Fruit fly (Drosophila melanogaster) whole organism, embryonic: ENCODE measurements around the gene CG7276.

ENCODE experiments used
- Bgb ChIP-seq: fragments of 200-800 bp; sonication (Bioruptor generic); IDR thresholded peaks from 2 replicates; pipeline ENCODE4 v1.3.6; 2022; ENCODE audit warnings: missing biosample characterization, missing genetic modification characterization; ENCODE audit not compliant: partially characterized antibody
- CG10979 ChIP-seq: fragments of 200-800 bp; sonication (Bioruptor generic); optimal IDR thresholded peaks from 2 replicates; lab custom pipeline; 2018; ENCODE audit warnings: missing biosample characterization, mild to moderate bottlenecking, missing genetic modification characterization, moderate library complexity
- CG11398 ChIP-seq: fragments of 200-800 bp; sonication (Bioruptor generic); optimal IDR thresholded peaks from 2 replicates; lab custom pipeline; 2016; ENCODE audit warnings: missing biosample characterization, missing genetic modification characterization
- CG12391 ChIP-seq: fragments of 200-800 bp; sonication (Bioruptor generic); optimal IDR thresholded peaks from 3 replicates; lab custom pipeline; 2018; ENCODE audit warnings: missing biosample characterization, mild to moderate bottlenecking, missing genetic modification characterization, moderate library complexity
- CG13424 ChIP-seq: fragments of 200-800 bp; sonication (Bioruptor generic); optimal IDR thresholded peaks from 2 replicates; lab custom pipeline; 2019; ENCODE audit warnings: missing biosample characterization, mild to moderate bottlenecking, missing genetic modification characterization, moderate library complexity
- CG1529 ChIP-seq: fragments of 200-800 bp; sonication (Bioruptor generic); optimal IDR thresholded peaks from 3 replicates; lab custom pipeline; 2018; ENCODE audit warnings: missing biosample characterization, missing genetic modification characterization
- CG15601 ChIP-seq: fragments of 200-800 bp; sonication (Bioruptor generic); optimal IDR thresholded peaks from 3 replicates; lab custom pipeline; 2019; ENCODE audit warnings: missing biosample characterization, mild to moderate bottlenecking, missing genetic modification characterization, moderate library complexity
- CG17359 ChIP-seq: fragments of 200-800 bp; sonication (Bioruptor generic); optimal IDR thresholded peaks from 3 replicates; lab custom pipeline; 2018; ENCODE audit warnings: missing biosample characterization, mild to moderate bottlenecking, missing genetic modification characterization, moderate library complexity
- CG1792 ChIP-seq: fragments of 200-800 bp; sonication (Bioruptor generic); optimal IDR thresholded peaks from 2 replicates; lab custom pipeline; 2016; ENCODE audit warnings: missing biosample characterization, missing genetic modification characterization
- CG1832 ChIP-seq: fragments of 200-800 bp; sonication (Bioruptor generic); optimal IDR thresholded peaks from 2 replicates; lab custom pipeline; 2017; ENCODE audit warnings: missing biosample characterization, mild to moderate bottlenecking, missing genetic modification characterization, inconsistent platforms
- CG18599 ChIP-seq: fragments of 200-800 bp; sonication (Bioruptor generic); optimal IDR thresholded peaks from 3 replicates; lab custom pipeline; 2017; ENCODE audit warnings: missing biosample characterization, missing genetic modification characterization, mild to moderate bottlenecking, moderate library complexity, missing genetic modification reagents
- CG18619 ChIP-seq: fragments of 200-800 bp; sonication (Bioruptor generic); optimal IDR thresholded peaks from 3 replicates; lab custom pipeline; 2017; ENCODE audit warnings: missing biosample characterization, mild to moderate bottlenecking, missing genetic modification characterization
- CG2712 ChIP-seq: fragments of 200-800 bp; optimal IDR thresholded peaks from 3 replicates; lab custom pipeline; 2019; ENCODE audit warnings: missing biosample characterization, mild to moderate bottlenecking, missing genetic modification characterization, moderate library complexity
- CG2875 ChIP-seq: fragments of 200-800 bp; sonication (Bioruptor generic); optimal IDR thresholded peaks from 2 replicates; lab custom pipeline; 2017; ENCODE audit warnings: missing biosample characterization, mild to moderate bottlenecking, missing genetic modification characterization, missing genetic modification reagents
- CG34376 ChIP-seq: fragments of 200-800 bp; sonication (Bioruptor generic); optimal IDR thresholded peaks from 2 replicates; lab custom pipeline; 2018; ENCODE audit warnings: missing biosample characterization, mild to moderate bottlenecking, missing genetic modification characterization
- CG42726 ChIP-seq: fragments of 200-800 bp; sonication (Bioruptor generic); IDR thresholded peaks from 2 replicates; pipeline ENCODE4 v1.3.6; 2022; ENCODE audit warnings: missing biosample characterization, missing genetic modification characterization; ENCODE audit not compliant: partially characterized antibody
- CG4854 ChIP-seq: fragments of 200-800 bp; sonication (Bioruptor generic); optimal IDR thresholded peaks from 2 replicates; lab custom pipeline; 2016; ENCODE audit warnings: missing biosample characterization, missing genetic modification characterization, inconsistent platforms
- CG7745 ChIP-seq: fragments of 200-800 bp; sonication (Bioruptor generic); optimal IDR thresholded peaks from 2 replicates; lab custom pipeline; 2018; ENCODE audit warnings: missing biosample characterization, mild to moderate bottlenecking, missing genetic modification characterization, moderate library complexity
- CG7786 ChIP-seq: fragments of 200-800 bp; sonication (Bioruptor generic); optimal IDR thresholded peaks from 2 replicates; lab custom pipeline; 2016; ENCODE audit warnings: missing biosample characterization, missing genetic modification characterization
- CG8388 ChIP-seq: fragments of 200-800 bp; sonication (Bioruptor generic); optimal IDR thresholded peaks from 2 replicates; lab custom pipeline; 2019; ENCODE audit warnings: missing biosample characterization, mild to moderate bottlenecking, missing genetic modification characterization, moderate library complexity
- CHES-1-like ChIP-seq: fragments of 200-800 bp; sonication (Bioruptor generic); optimal IDR thresholded peaks from 2 replicates; lab custom pipeline; 2016; ENCODE audit warnings: missing biosample characterization, missing genetic modification characterization
- CkIIα-i1 ChIP-seq: fragments of 200-800 bp; sonication (Bioruptor generic); IDR thresholded peaks from 2 replicates; pipeline ENCODE4 v1.3.6; 2022; ENCODE audit warnings: missing biosample characterization, missing genetic modification characterization
- Hand ChIP-seq: fragments of 200-800 bp; sonication (Bioruptor generic); optimal IDR thresholded peaks from 2 replicates; lab custom pipeline; 2017; ENCODE audit warnings: mild to moderate bottlenecking, missing biosample characterization, missing genetic modification reagents, missing genetic modification characterization
- Max ChIP-seq: fragments of 200-800 bp; sonication (Bioruptor generic); optimal IDR thresholded peaks from 2 replicates; lab custom pipeline; 2016; ENCODE audit warnings: missing biosample characterization, mild to moderate bottlenecking, missing genetic modification characterization
- NFAT ChIP-seq: fragments of 200-800 bp; sonication (Bioruptor generic); IDR thresholded peaks from 2 replicates; pipeline ENCODE4 v1.3.6; 2022; ENCODE audit warnings: missing biosample characterization, missing genetic modification characterization
- Nf-YB ChIP-seq: fragments of 200-800 bp; sonication (Bioruptor generic); optimal IDR thresholded peaks from 3 replicates; lab custom pipeline; 2019; ENCODE audit warnings: missing biosample characterization, mild to moderate bottlenecking, missing genetic modification characterization, moderate library complexity
- Oli ChIP-seq: fragments of 200-800 bp; sonication (Bioruptor generic); optimal IDR thresholded peaks from 2 replicates; lab custom pipeline; 2018; ENCODE audit warnings: missing biosample characterization, mild to moderate bottlenecking, missing genetic modification characterization, moderate library complexity
- Sox100B ChIP-seq: fragments of 200-800 bp; sonication (Bioruptor generic); optimal IDR thresholded peaks from 3 replicates; lab custom pipeline; 2018; ENCODE audit warnings: missing biosample characterization, mild to moderate bottlenecking, missing genetic modification characterization
- Spps ChIP-seq: fragments of 200-800 bp; sonication (Bioruptor generic); optimal IDR thresholded peaks from 2 replicates; lab custom pipeline; 2018; ENCODE audit warnings: missing biosample characterization, mild to moderate bottlenecking, missing genetic modification characterization
- btn ChIP-seq: fragments of 200-800 bp; sonication (Bioruptor generic); optimal IDR thresholded peaks from 2 replicates; lab custom pipeline; 2016; ENCODE audit warnings: missing biosample characterization, missing genetic modification characterization
- dmrt11E ChIP-seq: fragments of 200-800 bp; sonication (Bioruptor generic); optimal IDR thresholded peaks from 3 replicates; lab custom pipeline; 2018; ENCODE audit warnings: missing biosample characterization, mild to moderate bottlenecking, missing genetic modification characterization, moderate library complexity
- dysf ChIP-seq: fragments of 200-800 bp; sonication (Bioruptor generic); IDR thresholded peaks from 3 replicates; pipeline ENCODE4 v1.3.6; 2022; ENCODE audit warnings: missing biosample characterization, missing genetic modification characterization
- exex ChIP-seq: fragments of 200-800 bp; sonication (Bioruptor generic); optimal IDR thresholded peaks from 4 replicates; lab custom pipeline; 2018; ENCODE audit warnings: missing biosample characterization, mild to moderate bottlenecking, missing genetic modification characterization, moderate library complexity
- gro ChIP-seq: fragments of 200-800 bp; sonication (Bioruptor generic); optimal IDR thresholded peaks from 2 replicates; lab custom pipeline; 2016; ENCODE audit warnings: missing biosample characterization, missing genetic modification characterization
- ind ChIP-seq: fragments of 200-800 bp; sonication (Bioruptor generic); optimal IDR thresholded peaks from 3 replicates; lab custom pipeline; 2016; ENCODE audit warnings: missing biosample characterization, missing genetic modification characterization
- p53 ChIP-seq: fragments of 200-800 bp; sonication (Bioruptor generic); optimal IDR thresholded peaks from 2 replicates; lab custom pipeline; 2016; ENCODE audit warnings: missing biosample characterization, missing genetic modification characterization
- pho ChIP-seq: fragments of 200-800 bp; sonication (Bioruptor generic); optimal IDR thresholded peaks from 2 replicates; lab custom pipeline; 2016; ENCODE audit warnings: missing biosample characterization, missing genetic modification characterization
- prd ChIP-seq, 3 experiments: fragments of >200 bp in 2 of 3; fragments of 200-800 bp in 1 of 3; sonication (Bioruptor generic) in 1 of 3; optimal IDR thresholded peaks in 2 of 3; IDR thresholded peaks in 1 of 3; 2 replicates in 2 of 3; 3 replicates in 1 of 3; pipeline versions ENCODE4 v1.3.6 to Lab custom; 2017 to 2022; ENCODE audit warnings: missing biosample characterization in 1 of 3, missing genetic modification characterization in 1 of 3
- pros ChIP-seq: fragments of 200-800 bp; sonication (Bioruptor generic); optimal IDR thresholded peaks from 3 replicates; lab custom pipeline; 2019; ENCODE audit warnings: missing biosample characterization, mild to moderate bottlenecking, missing genetic modification characterization, moderate library complexity
- ranshi ChIP-seq: fragments of 200-800 bp; sonication (Bioruptor generic); IDR thresholded peaks from 2 replicates; pipeline ENCODE4 v1.3.6; 2022; ENCODE audit warnings: missing biosample characterization, missing genetic modification characterization
- run ChIP-seq: fragments of 200-800 bp; sonication (Bioruptor generic); optimal IDR thresholded peaks from 3 replicates; lab custom pipeline; 2018; ENCODE audit warnings: missing biosample characterization, mild to moderate bottlenecking, missing genetic modification characterization
- scrt ChIP-seq: fragments of 200-800 bp; sonication (Bioruptor generic); optimal IDR thresholded peaks from 2 replicates; lab custom pipeline; 2018; ENCODE audit warnings: missing biosample characterization, mild to moderate bottlenecking, missing genetic modification characterization, moderate library complexity
- sd ChIP-seq: fragments of 200-800 bp; sonication (Bioruptor generic); optimal IDR thresholded peaks from 3 replicates; lab custom pipeline; 2018; ENCODE audit warnings: missing biosample characterization, mild to moderate bottlenecking, missing genetic modification characterization, moderate library complexity
- seq ChIP-seq: fragments of 200-800 bp; sonication (Bioruptor generic); IDR thresholded peaks from 2 replicates; pipeline ENCODE4 v1.3.6; 2022; ENCODE audit warnings: missing biosample characterization, missing genetic modification characterization
- tio ChIP-seq: fragments of 200-800 bp; sonication (Bioruptor generic); optimal IDR thresholded peaks from 2 replicates; lab custom pipeline; 2017; ENCODE audit warnings: missing biosample characterization, missing genetic modification characterization, inconsistent platforms
- tll ChIP-seq, 2 experiments: fragments of 200-800 bp in 1 of 2; fragments of >200 bp in 1 of 2; sonication (Bioruptor generic) in 1 of 2; optimal IDR thresholded peaks; 2 replicates each; lab custom pipeline; 2017 to 2019; ENCODE audit warnings: missing biosample characterization in 2 of 2, missing genetic modification characterization in 2 of 2, mild to moderate bottlenecking in 1 of 2, moderate library complexity in 1 of 2
- tna ChIP-seq: fragments of 200-800 bp; sonication (Bioruptor generic); IDR thresholded peaks from 2 replicates; pipeline ENCODE4 v1.3.6; 2022; ENCODE audit warnings: missing biosample characterization, missing genetic modification characterization; ENCODE audit not compliant: partially characterized antibody
- zen ChIP-seq: fragments of 200-800 bp; sonication (Bioruptor generic); optimal IDR thresholded peaks from 3 replicates; lab custom pipeline; 2018; ENCODE audit warnings: missing biosample characterization, mild to moderate bottlenecking, missing genetic modification characterization, moderate library complexity
- zen2 ChIP-seq: fragments of 200-800 bp; sonication (Bioruptor generic); IDR thresholded peaks from 3 replicates; pipeline ENCODE4 v1.3.6; 2022; ENCODE audit warnings: missing biosample characterization, missing genetic modification characterization; ENCODE audit not compliant: partially characterized antibody
- zfh1 ChIP-seq: fragments of 200-800 bp; sonication (Bioruptor generic); IDR thresholded peaks from 3 replicates; pipeline ENCODE4 v1.3.6; 2022; ENCODE audit warnings: missing biosample characterization, missing genetic modification characterization

Gene CG7276

DNA sequence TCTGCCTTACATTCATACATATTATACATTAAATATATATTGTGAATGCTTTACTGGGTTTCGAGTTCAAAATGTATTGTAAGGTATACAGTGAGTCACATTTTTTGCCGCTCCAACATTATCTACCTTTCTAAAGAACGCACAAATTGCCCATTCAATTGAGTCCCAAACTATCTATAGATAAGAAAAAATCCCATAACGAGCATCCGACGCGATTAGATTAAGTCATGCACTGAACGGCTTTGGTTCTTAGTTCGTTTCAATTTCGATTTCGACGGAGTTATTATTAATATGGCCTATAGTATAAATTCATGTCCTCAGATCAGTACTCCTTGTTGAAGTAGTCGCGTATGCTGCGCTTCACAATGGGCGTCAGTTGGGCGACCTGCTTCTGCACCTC is 19.5 kb downstream of the CG7276 start (continued):
- TF ChIP-seq NFAT (GFP tag; lab: Robert Waterston, UW): no peak
- TF ChIP-seq exex (tag; lab: Kevin White, UChicago): peak; percentile 93
- no peak for TF ChIP-seq Bgb (GFP tag; lab: Robert Waterston, UW)
- no peak for TF ChIP-seq Max (GFP tag; lab: Kevin White, UChicago)
- TF ChIP-seq CG18599 (GFP tag; lab: Kevin White, UChicago): no peak
- no peak for TF ChIP-seq CG17359 (tag; lab: Kevin White, UChicago)
- TF ChIP-seq Spps: no peak
- TF ChIP-seq CG34376 (GFP tag; lab: Kevin White, UChicago): peak; percentile 25
- TF ChIP-seq CkIIα-i1: no peak
- no peak for TF ChIP-seq CG15601 (tag; lab: Kevin White, UChicago)
- TF ChIP-seq pho (GFP tag; lab: Kevin White, UChicago): no peak
- TF ChIP-seq dysf (GFP tag; lab: Robert Waterston, UW): no peak
- TF ChIP-seq run (tag; lab: Kevin White, UChicago): no peak
- no peak for TF ChIP-seq CG2712
- no peak for TF ChIP-seq Nf-YB (GFP tag; lab: Kevin White, UChicago)
- no peak for TF ChIP-seq CG4854
- no peak for TF ChIP-seq CG42726 (GFP tag; lab: Robert Waterston, UW)
- TF ChIP-seq ind (GFP tag; lab: Kevin White, UChicago): no peak
- no peak for TF ChIP-seq zen2 (GFP tag; lab: Robert Waterston, UW)
- no peak for TF ChIP-seq pros
- no peak for TF ChIP-seq CG1792 (GFP tag; lab: Kevin White, UChicago)
- TF ChIP-seq Hand (GFP tag; lab: Kevin White, UChicago): no peak
- TF ChIP-seq p53 (GFP tag; lab: Kevin White, UChicago): no peak
- TF ChIP-seq CG7745 (tag; lab: Kevin White, UChicago): no peak
- TF ChIP-seq gro (GFP tag; lab: Kevin White, UChicago): no peak
- no peak for TF ChIP-seq dmrt11E
- no peak for TF ChIP-seq Oli (tag; lab: Kevin White, UChicago)
- no peak for TF ChIP-seq btn (GFP tag; lab: Kevin White, UChicago)
- no peak for TF ChIP-seq prd (optimal IDR thresholded peaks at IDR 0.05; lab: Kevin White, UChicago)
- no peak; the same call in 2 of the 3 replicates for TF ChIP-seq prd (GFP tag; IDR thresholded peaks at IDR 0.05; lab: Robert Waterston, UW)
- no peak for TF ChIP-seq CG10979 (tag; lab: Kevin White, UChicago)
- no peak for TF ChIP-seq CG1529 (GFP tag; lab: Kevin White, UChicago)
- TF ChIP-seq tll (GFP tag; optimal IDR thresholded peaks at IDR 0.05; lab: Kevin White, UChicago): no peak
- TF ChIP-seq CG1832 (GFP tag; lab: Kevin White, UChicago): no peak
- no peak for TF ChIP-seq CG7786 (GFP tag; lab: Kevin White, UChicago)
- TF ChIP-seq CG18619 (GFP tag; lab: Kevin White, UChicago): no peak
- no peak for TF ChIP-seq Sox100B (GFP tag; lab: Kevin White, UChicago)
- TF ChIP-seq seq: no peak
- peak; percentile 39 for TF ChIP-seq CG8388 (GFP tag; lab: Kevin White, UChicago)
- no peak for TF ChIP-seq CG13424 (tag; lab: Kevin White, UChicago)
- TF ChIP-seq tio (GFP tag; lab: Kevin White, UChicago): no peak
- no peak for TF ChIP-seq scrt (GFP tag; lab: Kevin White, UChicago)
- TF ChIP-seq ranshi (GFP tag; lab: Robert Waterston, UW): no peak
- no peak for TF ChIP-seq tna (GFP tag; lab: Robert Waterston, UW)
- TF ChIP-seq sd: peak; percentile 55
- TF ChIP-seq CG12391 (tag; lab: Kevin White, UChicago): no peak
- no peak for TF ChIP-seq zen
- TF ChIP-seq CG11398: no peak
- TF ChIP-seq CG2875 (GFP tag; lab: Kevin White, UChicago): no peak
- TF ChIP-seq zfh1: 0 out of 3 replicates have a peak, but pooled peaks have one; percentile 24
- no peak for TF ChIP-seq CHES-1-like (GFP tag; lab: Kevin White, UChicago)
